Worm (Caenorhabditis elegans) whole organism, mixed stage, embryonic: ENCODE results near the gene C17E7.4.

ENCODE experiments used
- blmp-1 ChIP-seq: fragments of 150-350 bp; optimal IDR thresholded peaks from 2 replicates; lab custom pipeline; 2014; ENCODE audit warnings: missing biosample characterization, missing genetic modification characterization
- elt-1 ChIP-seq: sonication (generic microtip); optimal IDR thresholded peaks from 2 replicates; lab custom pipeline; 2017; ENCODE audit warnings: missing genetic modification characterization, mild to moderate bottlenecking, missing compliant biosample characterization, antibody characterized with exemption, moderate library complexity, borderline replicate concordance; ENCODE audit not compliant: insufficient read depth
- flh-1 ChIP-seq: fragments of 200-800 bp; sonication (Bioruptor generic); optimal IDR thresholded peaks from 2 replicates; lab custom pipeline; 2018; ENCODE audit warnings: mild to moderate bottlenecking, missing genetic modification characterization, moderate library complexity, missing compliant biosample characterization
- hlh-1 ChIP-seq: fragments of 150-350 bp; optimal IDR thresholded peaks from 2 replicates; lab custom pipeline; 2014; ENCODE audit warnings: missing biosample characterization, missing genetic modification reagents, missing genetic modification characterization
- lsy-2 ChIP-seq: fragments of 150-350 bp; optimal IDR thresholded peaks from 2 replicates; lab custom pipeline; 2014; ENCODE audit warnings: missing biosample characterization, missing genetic modification characterization
- nhr-28 ChIP-seq: fragments of 150-350 bp; optimal IDR thresholded peaks from 2 replicates; lab custom pipeline; 2014; ENCODE audit warnings: missing biosample characterization, missing genetic modification characterization
- nhr-76 ChIP-seq: sonication (generic microtip); optimal IDR thresholded peaks from 2 replicates; lab custom pipeline; 2017; ENCODE audit warnings: missing biosample characterization, missing genetic modification characterization
- snpc-4 ChIP-seq: fragments of 150-350 bp; optimal IDR thresholded peaks from 2 replicates; lab custom pipeline; 2014; ENCODE audit warnings: missing biosample characterization, missing genetic modification characterization
- unc-39 ChIP-seq: fragments of 150-350 bp; optimal IDR thresholded peaks from 2 replicates; lab custom pipeline; 2014; ENCODE audit warnings: missing biosample characterization, missing genetic modification characterization
- ztf-11 ChIP-seq: fragments of 150-350 bp; optimal IDR thresholded peaks from 2 replicates; lab custom pipeline; 2014; ENCODE audit warnings: missing biosample characterization, missing genetic modification characterization

DNA sequence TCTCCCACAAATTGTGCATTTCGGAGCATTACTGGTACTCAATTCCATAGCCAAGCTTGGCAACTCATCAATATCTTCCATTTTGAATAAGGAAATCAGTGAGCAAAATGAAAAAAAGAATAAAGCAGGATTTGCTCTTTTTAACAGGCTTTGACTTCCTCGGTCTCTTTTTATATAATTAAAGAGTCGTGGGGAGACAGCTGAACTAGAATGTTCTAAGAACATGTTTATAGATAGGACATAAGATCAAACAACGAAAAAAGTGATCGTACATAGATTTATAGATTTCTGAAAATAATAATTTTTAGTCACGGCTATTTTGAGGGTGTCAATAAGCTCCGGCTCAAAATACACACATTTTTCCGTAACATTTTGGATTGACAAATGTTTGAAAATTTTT, 32.5 kb upstream of the C17E7.4 start, which contains the start of gene nhr-189:
- no peak for TF ChIP-seq nhr-28
- TF ChIP-seq hlh-1 (tag; lab: Kevin White, UChicago) = no peak
- TF ChIP-seq nhr-76 = no peak
- TF ChIP-seq blmp-1 (tag; lab: Kevin White, UChicago) = no peak
- no peak for TF ChIP-seq elt-1 (tag; lab: Kevin White, UChicago)
- no peak for TF ChIP-seq snpc-4
- TF ChIP-seq unc-39 = no peak
- no peak for TF ChIP-seq lsy-2 (tag; lab: Kevin White, UChicago)
- no peak for TF ChIP-seq flh-1
- no peak for TF ChIP-seq ztf-11 (tag; lab: Kevin White, UChicago)
